Worm (Caenorhabditis elegans): ENCODE results near the gene ipla-1.

DNA sequence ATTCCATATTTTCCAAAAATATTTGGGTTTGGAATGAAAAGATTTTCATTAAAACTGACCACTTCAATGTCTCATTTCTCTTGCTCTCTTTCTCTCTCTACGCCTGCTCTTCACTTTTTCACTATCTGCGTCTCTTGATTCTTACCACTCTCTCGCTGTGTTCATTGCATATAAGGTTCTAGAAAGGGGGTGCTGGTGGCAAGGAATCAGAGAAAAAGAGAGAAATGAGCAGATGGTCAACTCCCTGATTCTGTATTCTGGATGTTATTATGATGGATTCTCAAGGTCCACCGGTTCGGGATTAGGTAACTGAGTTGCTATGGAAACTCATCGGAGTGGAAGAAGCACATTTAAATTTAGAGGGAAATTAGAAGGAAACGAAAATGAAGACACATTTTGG, 39.6 kb upstream of the ipla-1 start:
- no peak for TF ChIP-seq him-1 (tag; optimal IDR thresholded peaks at IDR 0.05)
- TF ChIP-seq W03F9.2 (tag; optimal IDR thresholded peaks at IDR 0.05) = no peak
- no peak for TF ChIP-seq dao-5 (tag; optimal IDR thresholded peaks at IDR 0.05)
